Fruit fly (Drosophila melanogaster): ENCODE results near the gene PMCA.
A peak's percentile ranks its signal among the peaks of the same experiment; 100 is the strongest.

PMCA gene

dm6 chr4:359759-360290 is 1.1 kb upstream of the PMCA start, which contains the start of gene Hcf (continued):
- TF ChIP-seq nerfin-2 (GFP tag; IDR thresholded peaks at IDR 0.05; ENCODE audit: partially characterized antibody) (no peak; the same call in 1 of the 2 replicates), dmrt99B (tag; optimal IDR thresholded peaks at IDR 0.05) (no peak), CG31388 (GFP tag; optimal IDR thresholded peaks at IDR 0.05) (no peak), Dbx (GFP tag; IDR thresholded peaks at IDR 0.05) (no peak), CG11560 (tag; IDR thresholded peaks at IDR 0.05) (no peak), Dp (GFP tag; optimal IDR thresholded peaks at IDR 0.05) (peak; percentile 3), btn (GFP tag; optimal IDR thresholded peaks at IDR 0.05) (no peak), odd (GFP tag; optimal IDR thresholded peaks at IDR 0.05) (no peak), CG30403 (GFP tag; optimal IDR thresholded peaks at IDR 0.05) (no peak), CG17912 (GFP tag; optimal IDR thresholded peaks at IDR 0.05) (no peak), grn (GFP tag; optimal IDR thresholded peaks at IDR 0.05) (no peak), CG12299 (tag; optimal IDR thresholded peaks at IDR 0.05) (no peak), fd3F (GFP tag; optimal IDR thresholded peaks at IDR 0.05) (no peak), CG6272 (GFP tag; IDR thresholded peaks at IDR 0.05) (no peak), CG10959 (GFP tag; IDR thresholded peaks at IDR 0.05) (no peak), Awh (GFP tag; IDR thresholded peaks at IDR 0.05) (no peak), onecut (GFP tag; IDR thresholded peaks at IDR 0.05) (no peak), Nf-YA (GFP tag; IDR thresholded peaks at IDR 0.05) (no peak), CG16815 (GFP tag; optimal IDR thresholded peaks at IDR 0.05) (peak; percentile 4), CG3838 (GFP tag; optimal IDR thresholded peaks at IDR 0.05) (no peak), ind (GFP tag; optimal IDR thresholded peaks at IDR 0.05) (no peak), ap (GFP tag; IDR thresholded peaks at IDR 0.05) (no peak), salm (tag; optimal IDR thresholded peaks at IDR 0.05) (no peak), Vsx1 (GFP tag; optimal IDR thresholded peaks at IDR 0.05) (no peak), CG8359 (GFP tag; optimal IDR thresholded peaks at IDR 0.05; ENCODE audit: borderline replicate concordance) (no peak), dati (GFP tag; IDR thresholded peaks at IDR 0.05) (no peak), Dfd (GFP tag; optimal IDR thresholded peaks at IDR 0.05) (peak in 1 of 2 experiments; percentile 88), kay (GFP tag; optimal IDR thresholded peaks at IDR 0.05) (no peak), fu2 (GFP tag; optimal IDR thresholded peaks at IDR 0.05) (no peak), Fer2 (tag; optimal IDR thresholded peaks at IDR 0.05) (no peak), jigr1 (GFP tag; IDR thresholded peaks at IDR 0.05) (no peak), CG6813 (GFP tag; optimal IDR thresholded peaks at IDR 0.05) (no peak), lab (GFP tag; optimal IDR thresholded peaks at IDR 0.05) (no peak), mld (GFP tag; IDR thresholded peaks at IDR 0.05; ENCODE audit: partially characterized antibody) (no peak), CoRest (tag; optimal IDR thresholded peaks at IDR 0.05) (no peak), CG32767 (GFP tag; IDR thresholded peaks at IDR 0.05) (no peak), tgo (GFP tag; IDR thresholded peaks at IDR 0.05) (no peak; the same call in 2 of the 3 replicates), hkb (optimal IDR thresholded peaks at IDR 0.05) (no peak), hkb (GFP tag; IDR thresholded peaks at IDR 0.05) (no peak), Ada2b (GFP tag; IDR thresholded peaks at IDR 0.05) (no peak), Dip2 (GFP tag; IDR thresholded peaks at IDR 0.05) (no peak), sim (GFP tag; IDR thresholded peaks at IDR 0.05) (no peak), maf-S (GFP tag; optimal IDR thresholded peaks at IDR 0.05) (no peak), CG33557 (GFP tag; optimal IDR thresholded peaks at IDR 0.05) (no peak), CG7963 (GFP tag; IDR thresholded peaks at IDR 0.05; ENCODE audit: partially characterized antibody) (no peak), gfzf (GFP tag; optimal IDR thresholded peaks at IDR 0.05) (peak; percentile 58), Drgx (GFP tag; IDR thresholded peaks at IDR 0.05) (no peak), her (GFP tag; optimal IDR thresholded peaks at IDR 0.05) (no peak), CG7357 (GFP tag; IDR thresholded peaks at IDR 0.05) (peak; percentile 100), sna (GFP tag; IDR thresholded peaks at IDR 0.05; ENCODE audit: partially characterized antibody) (0 out of 2 replicates have a peak, but pooled peaks have one; percentile 30), HmgZ (tag; optimal IDR thresholded peaks at IDR 0.05) (no peak), CG34422 (GFP tag; IDR thresholded peaks at IDR 0.05) (no peak; the same call in 2 of the 3 replicates)

Measured in whole organism, embryonic.